Fruit fly (Drosophila melanogaster): ENCODE results near the gene CG4408.
A peak's percentile ranks its signal among the peaks of the same experiment; 100 is the strongest.

The CG4408 gene

dm6 chr3R:23333334-23334035 is 29.9 kb downstream of the CG4408 start (continued):
- TF ChIP-seq Ssrp (tag; optimal IDR thresholded peaks at IDR 0.05) (peak; percentile 65), rib (GFP tag; IDR thresholded peaks at IDR 0.05) (no peak), Six4 (GFP tag; optimal IDR thresholded peaks at IDR 0.05) (peak; percentile 5), YL-1 (GFP tag; optimal IDR thresholded peaks at IDR 0.05) (no peak), CG6765 (GFP tag; optimal IDR thresholded peaks at IDR 0.05) (no peak), crol (GFP tag; IDR thresholded peaks at IDR 0.05) (peak; percentile 93), CG6272 (GFP tag; IDR thresholded peaks at IDR 0.05) (no peak), slp2 (GFP tag; optimal IDR thresholded peaks at IDR 0.05) (peak; percentile 48), stc (GFP tag; IDR thresholded peaks at IDR 0.05) (0 out of 2 replicates have a peak, but pooled peaks have one; percentile 38), CG2116 (GFP tag; optimal IDR thresholded peaks at IDR 0.05) (no peak), danr (GFP tag; IDR thresholded peaks at IDR 0.05) (0 out of 2 replicates have a peak, but pooled peaks have one; percentile 29), wor (GFP tag; IDR thresholded peaks at IDR 0.05) (no peak), z (GFP tag; IDR thresholded peaks at IDR 0.05) (no peak), CG5180 (GFP tag; optimal IDR thresholded peaks at IDR 0.05) (peak; percentile 34), CG10462 (GFP tag; optimal IDR thresholded peaks at IDR 0.05) (no peak), CG14965 (GFP tag; optimal IDR thresholded peaks at IDR 0.05; ENCODE audit: borderline replicate concordance) (no peak), CG31365 (tag; optimal IDR thresholded peaks at IDR 0.05) (no peak), CG13624 (GFP tag; optimal IDR thresholded peaks at IDR 0.05) (peak; percentile 4), CG6813 (GFP tag; optimal IDR thresholded peaks at IDR 0.05) (no peak), phol (tag; optimal IDR thresholded peaks at IDR 0.05) (peak; percentile 72), CG43689 (GFP tag; IDR thresholded peaks at IDR 0.05) (no peak), Dfd (GFP tag; optimal IDR thresholded peaks at IDR 0.05) (no peak), az2 (GFP tag; optimal IDR thresholded peaks at IDR 0.05) (peak; percentile 38), CG14050 (GFP tag; IDR thresholded peaks at IDR 0.05) (no peak), esg (GFP tag; conservative IDR thresholded peaks at IDR 0.05) (peak; percentile 27), CG12299 (tag; optimal IDR thresholded peaks at IDR 0.05) (no peak), CG12104 (GFP tag; optimal IDR thresholded peaks at IDR 0.05) (no peak), schlank (tag; optimal IDR thresholded peaks at IDR 0.05) (no peak), NFAT (GFP tag; IDR thresholded peaks at IDR 0.05) (no peak), corto (GFP tag; optimal IDR thresholded peaks at IDR 0.05) (no peak), CrebB (tag; optimal IDR thresholded peaks at IDR 0.05) (peak; percentile 1), Bteb2 (GFP tag; optimal IDR thresholded peaks at IDR 0.05) (no peak), dmrt11E (tag; optimal IDR thresholded peaks at IDR 0.05) (peak; percentile 67), pita (GFP tag; optimal IDR thresholded peaks at IDR 0.05) (no peak), CHES-1-like (GFP tag; optimal IDR thresholded peaks at IDR 0.05) (no peak), Ets97D (GFP tag; optimal IDR thresholded peaks at IDR 0.05) (no peak), D (optimal IDR thresholded peaks at IDR 0.05) (no peak), D (GFP tag; optimal IDR thresholded peaks at IDR 0.05) (peak; percentile 66), CG2678 (tag; optimal IDR thresholded peaks at IDR 0.05) (peak; percentile 59), CG6689 (GFP tag; IDR thresholded peaks at IDR 0.05) (no peak), CG17612 (GFP tag; IDR thresholded peaks at IDR 0.05) (no peak), repo (GFP tag; optimal IDR thresholded peaks at IDR 0.05) (peak; percentile 26), CG4617 (GFP tag; optimal IDR thresholded peaks at IDR 0.05; ENCODE audit: borderline replicate concordance) (no peak), CG6175 (GFP tag; IDR thresholded peaks at IDR 0.05) (no peak), CG17568 (GFP tag; optimal IDR thresholded peaks at IDR 0.05) (peak; percentile 40), lola (GFP tag; optimal IDR thresholded peaks at IDR 0.05) (peak in 1 of 3 experiments; percentile 72), CG30020 (tag; optimal IDR thresholded peaks at IDR 0.05) (no peak), klu (GFP tag; IDR thresholded peaks at IDR 0.05) (no peak), CG4820 (GFP tag; optimal IDR thresholded peaks at IDR 0.05) (peak; percentile 39), CG1602 (GFP tag; optimal IDR thresholded peaks at IDR 0.05) (peak; percentile 30), tx (GFP tag; optimal IDR thresholded peaks at IDR 0.05) (no peak)

Measured in whole organism, embryonic.